Worm (Caenorhabditis elegans): ENCODE data around the gene B0250.5.
"Not testable (repeated sequence)": the region's sequence is repeated elsewhere in the genome, so short reads cannot be mapped to it uniquely, and the experiment has no call there.

The B0250.5 gene

DNA sequence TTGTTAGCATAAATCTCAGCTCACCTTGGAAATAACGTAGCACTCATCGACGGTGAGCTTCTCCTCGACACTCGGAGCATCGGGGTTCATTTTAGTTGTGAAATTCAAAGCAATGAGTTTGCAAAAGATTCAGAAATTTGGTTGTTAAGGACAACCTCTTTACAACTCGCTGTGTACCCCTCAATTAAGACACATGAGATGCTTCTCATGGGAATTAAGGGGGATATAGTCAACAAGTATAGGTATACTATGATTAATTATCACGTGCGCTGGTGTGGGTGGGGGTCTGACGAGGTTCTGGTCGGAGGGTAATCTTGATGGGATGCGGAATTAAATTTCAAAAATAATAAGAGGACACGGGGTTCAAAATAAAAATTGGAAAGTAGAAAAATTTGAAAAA, 6.7 kb downstream of the B0250.5 start, which contains the start of gene dct-14:
dct-14 (minus strand) TSS at position 101 of the 400 bp plus-strand sequence.
- TF ChIP-seq ceh-22 (tag; optimal IDR thresholded peaks at IDR 0.05) = no peak
- TF ChIP-seq elt-2 (tag; optimal IDR thresholded peaks at IDR 0.05) = no peak
- TF ChIP-seq pqm-1 (tag; optimal IDR thresholded peaks at IDR 0.05) = no peak
- no peak for TF ChIP-seq pha-2 (tag; optimal IDR thresholded peaks at IDR 0.05)
- TF ChIP-seq pax-1 (tag; optimal IDR thresholded peaks at IDR 0.05) = no peak
- no peak for TF ChIP-seq hlh-15 (tag; optimal IDR thresholded peaks at IDR 0.05)
- TF ChIP-seq gmeb-2 (tag; optimal IDR thresholded peaks at IDR 0.05) = no peak
- no peak for TF ChIP-seq che-1 (tag; optimal IDR thresholded peaks at IDR 0.05)
- no peak for TF ChIP-seq ceh-6 (GFP tag; optimal IDR thresholded peaks at IDR 0.05)
- TF ChIP-seq ceh-14 (tag; optimal IDR thresholded peaks at IDR 0.05) = no peak
- TF ChIP-seq fkh-10 (GFP tag; optimal IDR thresholded peaks at IDR 0.05) = no peak
- TF ChIP-seq nhr-11 (tag; optimal IDR thresholded peaks at IDR 0.05) = no peak
- TF ChIP-seq nfya-1 (tag; optimal IDR thresholded peaks at IDR 0.05) = no peak
- no peak for TF ChIP-seq zip-5 (tag; optimal IDR thresholded peaks at IDR 0.05)
- no peak for TF ChIP-seq sdc-2 (tag; optimal IDR thresholded peaks at IDR 0.05)
- no peak for TF ChIP-seq hlh-6 (tag; optimal IDR thresholded peaks at IDR 0.05)
- no peak for TF ChIP-seq unc-86 (tag; optimal IDR thresholded peaks at IDR 0.05)

DNA sequence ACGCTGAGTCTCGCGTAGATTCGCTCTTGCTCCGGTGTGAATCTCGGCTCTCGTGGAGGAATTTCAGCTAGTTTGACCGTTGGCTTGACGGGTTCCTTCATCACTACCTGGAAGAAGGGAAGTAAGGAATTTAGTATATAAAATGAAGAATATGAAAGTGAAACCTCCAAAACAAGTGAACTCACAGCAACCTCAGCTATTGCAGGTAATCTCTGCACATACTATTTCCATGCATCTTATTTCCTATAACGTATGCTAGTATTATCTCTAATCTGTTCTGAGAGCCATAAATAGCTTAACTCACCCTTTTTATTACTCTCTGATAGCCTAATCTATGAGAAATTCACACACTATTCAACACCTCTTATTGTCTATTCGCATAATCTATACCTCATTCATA, 11.3 kb downstream of the B0250.5 start, which contains the start of gene Y38H6C.4:
Y38H6C.4 (minus strand) TSS at position 101 of the 400 bp plus-strand sequence.
- TF ChIP-seq F13H6.1 (tag; optimal IDR thresholded peaks at IDR 0.05) (no peak), zip-5 (tag; optimal IDR thresholded peaks at IDR 0.05) (no peak), dmd-4 (tag; optimal IDR thresholded peaks at IDR 0.05; ENCODE audit: borderline replicate concordance) (no peak), ttx-3 (tag; optimal IDR thresholded peaks at IDR 0.05) (no peak)

DNA sequence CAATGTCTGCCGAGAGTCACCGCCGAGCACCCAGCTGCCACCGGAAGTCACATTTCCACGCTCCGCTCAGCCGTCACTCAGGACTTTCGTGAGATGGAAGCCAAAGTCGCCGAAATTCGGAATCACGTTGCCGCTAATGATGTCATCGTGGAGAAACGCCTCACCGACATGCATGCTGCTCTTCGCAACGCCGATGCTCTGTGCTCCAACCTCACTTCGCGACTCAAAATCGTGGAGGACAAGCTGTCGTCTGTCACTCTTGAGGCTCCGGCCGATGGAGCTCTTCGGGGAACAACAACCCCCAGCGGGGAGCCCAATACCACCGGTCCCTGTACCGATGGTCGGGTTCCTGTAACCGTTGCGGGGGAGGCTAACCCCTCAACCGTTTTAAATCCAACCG, 12.8 kb downstream of the B0250.5 start:
- TF ChIP-seq C38D4.7 (GFP tag; optimal IDR thresholded peaks at IDR 0.05) (no peak), fkh-6 (tag; optimal IDR thresholded peaks at IDR 0.05) (no peak), eyg-1 (tag; optimal IDR thresholded peaks at IDR 0.05) (no peak), unc-3 (GFP tag; conservative IDR thresholded peaks at IDR 0.05) (no peak), unc-3 (tag; optimal IDR thresholded peaks at IDR 0.05) (no peak), pha-2 (tag; optimal IDR thresholded peaks at IDR 0.05) (no peak), odd-2 (tag; optimal IDR thresholded peaks at IDR 0.05) (no peak), nhr-11 (tag; optimal IDR thresholded peaks at IDR 0.05) (no peak), ceh-6 (GFP tag; optimal IDR thresholded peaks at IDR 0.05) (no peak), rnt-1 (tag; optimal IDR thresholded peaks at IDR 0.05) (no peak), Y22D7AL.16 (tag; optimal IDR thresholded peaks at IDR 0.05) (no peak), zip-5 (tag; optimal IDR thresholded peaks at IDR 0.05) (no peak), npax-4 (tag; optimal IDR thresholded peaks at IDR 0.05) (no peak)

DNA sequence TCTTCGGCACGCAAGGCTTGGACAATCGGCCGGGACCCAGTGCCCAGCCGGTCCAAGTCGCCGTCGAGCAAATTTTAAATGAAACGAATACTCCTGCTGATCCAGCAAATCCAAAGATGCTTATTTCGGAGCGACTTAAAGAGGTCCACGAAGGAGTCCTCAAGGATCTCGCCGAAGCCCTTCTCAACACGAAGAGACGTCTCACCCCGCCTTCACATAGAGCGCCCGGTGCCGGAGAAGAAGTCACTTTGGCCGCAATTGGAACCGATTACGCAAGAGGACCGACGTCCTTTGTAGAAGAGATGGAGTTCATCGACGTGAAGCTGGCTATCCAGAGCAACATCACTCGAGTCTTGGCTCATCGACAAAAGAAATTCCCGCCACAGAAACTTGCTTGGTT, 15.7 kb downstream of the B0250.5 start:
- TF ChIP-seq ceh-19 (GFP tag; optimal IDR thresholded peaks at IDR 0.05) = no peak
- TF ChIP-seq npax-4 (tag; optimal IDR thresholded peaks at IDR 0.05) = no peak
- TF ChIP-seq F13H6.1 (tag; optimal IDR thresholded peaks at IDR 0.05) = no peak
- TF ChIP-seq lin-11 (tag; optimal IDR thresholded peaks at IDR 0.05) = no peak
- TF ChIP-seq ceh-45 (GFP tag; IDR thresholded peaks at IDR 0.05) = no peak
- TF ChIP-seq ceh-22 (tag; optimal IDR thresholded peaks at IDR 0.05) = no peak
- TF ChIP-seq ceh-48 (tag; optimal IDR thresholded peaks at IDR 0.05) = no peak
- no peak for TF ChIP-seq pat-9 (tag; optimal IDR thresholded peaks at IDR 0.05)
- no peak for TF ChIP-seq pha-4 (tag; optimal IDR thresholded peaks at IDR 0.05)
- no peak for TF ChIP-seq gmeb-2 (tag; optimal IDR thresholded peaks at IDR 0.05)
- no peak for TF ChIP-seq eyg-1 (tag; optimal IDR thresholded peaks at IDR 0.05)
- TF ChIP-seq nhr-11 (tag; optimal IDR thresholded peaks at IDR 0.05) = no peak

ce11 chrV:20513661-20514060, 19.9 kb downstream of the B0250.5 start, which contains the start of gene Y38H6C.8:
Y38H6C.8 (plus strand) TSS chrV:20513961.
- not testable (repeated sequence) for TF ChIP-seq lin-11, ttx-3, C08G9.2 (tag; optimal IDR thresholded peaks at IDR 0.05)

Measured in whole organism, late embryonic.